Worm (Caenorhabditis elegans) whole organism, L4 larva: ENCODE measurements around the gene nhx-9.

ENCODE experiments used
- F26F4.8 ChIP-seq: fragments of 200-800 bp; sonication (Bioruptor generic); conservative IDR thresholded peaks from 2 replicates; pipeline ENCODE4 v1.3.6; 2022; ENCODE audit warnings: missing genetic modification characterization, missing compliant biosample characterization
- F37D6.2 ChIP-seq: sonication (generic microtip); optimal IDR thresholded peaks from 2 replicates; lab custom pipeline; 2016; ENCODE audit warnings: mild to moderate bottlenecking, missing genetic modification characterization, missing compliant biosample characterization
- T20F7.1 ChIP-seq: fragments of 200-800 bp; sonication (Bioruptor generic); optimal IDR thresholded peaks from 2 replicates; lab custom pipeline; 2018; ENCODE audit warnings: mild to moderate bottlenecking, missing genetic modification characterization, missing compliant biosample characterization
- T26A8.4 ChIP-seq: fragments of 200-800 bp; sonication (Bioruptor generic); IDR thresholded peaks from 2 replicates; pipeline ENCODE4 v1.3.6; 2022; ENCODE audit warnings: missing genetic modification characterization, missing compliant biosample characterization
- Y105C5A.15 ChIP-seq: fragments of 200-800 bp; sonication (Bioruptor generic); IDR thresholded peaks from 2 replicates; pipeline ENCODE4 v1.3.6; 2022; ENCODE audit warnings: missing genetic modification characterization, missing compliant biosample characterization
- Y5F2A.4 ChIP-seq: fragments of 200-800 bp; sonication (Bioruptor generic); optimal IDR thresholded peaks from 2 replicates; lab custom pipeline; 2018; ENCODE audit warnings: mild to moderate bottlenecking, missing genetic modification characterization, missing compliant biosample characterization
- aha-1 ChIP-seq: fragments of 150-350 bp; peaks from one replicate; lab custom pipeline; 2014; ENCODE audit warnings: missing biosample characterization, missing genetic modification characterization
- ceh-32 ChIP-seq: sonication (generic microtip); optimal IDR thresholded peaks from 2 replicates; lab custom pipeline; 2016; ENCODE audit warnings: mild to moderate bottlenecking, missing genetic modification characterization, missing compliant biosample characterization; ENCODE audit not compliant: poor library complexity
- ceh-44 ChIP-seq: fragments of 200-800 bp; sonication (Bioruptor generic); IDR thresholded peaks from 2 replicates; pipeline ENCODE4 v1.3.6; 2022; ENCODE audit warnings: missing genetic modification reagents, missing genetic modification characterization, missing compliant biosample characterization
- ceh-82 ChIP-seq: sonication (generic microtip); optimal IDR thresholded peaks from 2 replicates; lab custom pipeline; 2017; ENCODE audit warnings: missing biosample characterization, missing genetic modification characterization
- cey-2 ChIP-seq: sonication (generic microtip); optimal IDR thresholded peaks from 3 replicates; lab custom pipeline; 2017; ENCODE audit warnings: missing genetic modification characterization, mild to moderate bottlenecking, missing compliant biosample characterization, antibody characterized with exemption, borderline replicate concordance; ENCODE audit not compliant: insufficient read depth
- ctbp-1 ChIP-seq: fragments of 200-800 bp; sonication (Bioruptor generic); IDR thresholded peaks from 2 replicates; pipeline ENCODE4 v1.3.6; 2022; ENCODE audit warnings: missing genetic modification reagents, missing genetic modification characterization, missing compliant biosample characterization
- daf-16 ChIP-seq, 3 experiments: sonication (generic microtip); optimal IDR thresholded peaks; 2 replicates each; lab custom pipeline; 2016 to 2017; ENCODE audit warnings: missing genetic modification characterization in 3 of 3, missing genetic modification reagents in 3 of 3, mild to moderate bottlenecking in 2 of 3, missing compliant biosample characterization in 2 of 3, missing biosample characterization in 1 of 3, moderate library complexity in 1 of 3
- dmd-6 ChIP-seq: fragments of 200-800 bp; sonication (Bioruptor generic); IDR thresholded peaks from 2 replicates; pipeline ENCODE4 v1.3.6; 2022; ENCODE audit warnings: missing genetic modification reagents, missing genetic modification characterization, missing compliant biosample characterization
- dmd-9 ChIP-seq: fragments of 200-800 bp; sonication (Bioruptor generic); IDR thresholded peaks from 2 replicates; pipeline ENCODE4 v1.3.6; 2022; ENCODE audit warnings: missing genetic modification reagents, missing genetic modification characterization, missing compliant biosample characterization
- dpl-1 ChIP-seq: fragments of 150-350 bp; optimal IDR thresholded peaks from 2 replicates; lab custom pipeline; 2014; ENCODE audit warnings: missing biosample characterization, missing genetic modification reagents, missing genetic modification characterization
- dve-1 ChIP-seq: sonication (generic microtip); optimal IDR thresholded peaks from 2 replicates; lab custom pipeline; 2017; ENCODE audit warnings: antibody characterized with exemption, mild to moderate bottlenecking, missing genetic modification characterization, missing compliant biosample characterization; ENCODE audit not compliant: insufficient read depth
- fkh-10 ChIP-seq: fragments of 150-350 bp; optimal IDR thresholded peaks from 2 replicates; lab custom pipeline; 2014; ENCODE audit warnings: missing biosample characterization, missing genetic modification reagents, missing genetic modification characterization
- gei-8 ChIP-seq: fragments of 200-800 bp; sonication (Bioruptor generic); optimal IDR thresholded peaks from 2 replicates; lab custom pipeline; 2018; ENCODE audit warnings: mild to moderate bottlenecking, missing genetic modification characterization, missing compliant biosample characterization
- hlh-30 ChIP-seq: sonication (generic microtip); optimal IDR thresholded peaks from 2 replicates; lab custom pipeline; 2017; ENCODE audit warnings: antibody characterized with exemption, mild to moderate bottlenecking, missing genetic modification characterization, missing compliant biosample characterization; ENCODE audit not compliant: insufficient read depth
- jun-1 ChIP-seq: fragments of 150-350 bp; optimal IDR thresholded peaks from 2 replicates; lab custom pipeline; 2014; ENCODE audit warnings: missing biosample characterization, missing genetic modification reagents, missing genetic modification characterization
- lim-7 ChIP-seq: fragments of 200-800 bp; sonication (Bioruptor generic); IDR thresholded peaks from 2 replicates; pipeline ENCODE4 v1.3.6; 2022; ENCODE audit warnings: missing genetic modification characterization, missing compliant biosample characterization
- lin-15B ChIP-seq: fragments of 150-350 bp; sonication (generic microtip); optimal IDR thresholded peaks from 3 replicates; lab custom pipeline; 2014; ENCODE audit warnings: missing biosample characterization, missing genetic modification characterization
- lin-29 ChIP-seq: fragments of 200-800 bp; sonication (Bioruptor generic); IDR thresholded peaks from 2 replicates; pipeline ENCODE4 v1.3.6; 2022; ENCODE audit warnings: missing genetic modification reagents, missing genetic modification characterization, missing compliant biosample characterization
- lin-39 ChIP-seq: fragments of 150-350 bp; optimal IDR thresholded peaks from 2 replicates; lab custom pipeline; 2014; ENCODE audit warnings: missing biosample characterization, missing genetic modification reagents, missing genetic modification characterization
- lsy-2 ChIP-seq, 2 experiments: fragments of 150-350 bp in 1 of 2; sonication (generic microtip) in 1 of 2; optimal IDR thresholded peaks; 2 replicates each; lab custom pipeline; 2014 to 2017; ENCODE audit warnings: missing biosample characterization in 2 of 2, missing genetic modification characterization in 2 of 2
- mdl-1 ChIP-seq, 2 experiments: fragments of 150-350 bp in 1 of 2; sonication (generic microtip) in 1 of 2; optimal IDR thresholded peaks; 2 replicates each; lab custom pipeline; 2014 to 2017; ENCODE audit warnings: missing biosample characterization in 2 of 2, missing genetic modification characterization in 2 of 2
- mep-1 ChIP-seq: fragments of 150-350 bp; sonication (generic microtip); optimal IDR thresholded peaks from 3 replicates; lab custom pipeline; 2014; ENCODE audit warnings: missing biosample characterization, missing genetic modification characterization
- mxl-3 ChIP-seq: fragments of 200-800 bp; sonication (Bioruptor generic); optimal IDR thresholded peaks from 2 replicates; lab custom pipeline; 2018; ENCODE audit warnings: mild to moderate bottlenecking, missing genetic modification characterization, missing compliant biosample characterization
- nhr-102 ChIP-seq: sonication (generic microtip); optimal IDR thresholded peaks from 2 replicates; lab custom pipeline; 2016; ENCODE audit warnings: mild to moderate bottlenecking, missing genetic modification characterization, moderate library complexity, missing compliant biosample characterization
- nhr-11 ChIP-seq: fragments of 150-350 bp; optimal IDR thresholded peaks from 2 replicates; lab custom pipeline; 2014; ENCODE audit warnings: missing biosample characterization, missing genetic modification characterization
- nhr-28 ChIP-seq: fragments of 150-350 bp; optimal IDR thresholded peaks from 2 replicates; lab custom pipeline; 2014; ENCODE audit warnings: missing biosample characterization, missing genetic modification characterization
- nhr-48 ChIP-seq: sonication (generic microtip); optimal IDR thresholded peaks from 2 replicates; lab custom pipeline; 2016; ENCODE audit warnings: mild to moderate bottlenecking, missing genetic modification characterization, missing compliant biosample characterization
- nhr-6 ChIP-seq: fragments of 150-350 bp; optimal IDR thresholded peaks from 2 replicates; lab custom pipeline; 2014; ENCODE audit warnings: missing biosample characterization, missing genetic modification characterization
- nhr-77 ChIP-seq: fragments of 150-350 bp; optimal IDR thresholded peaks from 2 replicates; lab custom pipeline; 2014; ENCODE audit warnings: missing biosample characterization, missing genetic modification characterization
- pha-4 ChIP-seq, 2 experiments: fragments of 150-350 bp in 1 of 2; fragments of 200-800 bp in 1 of 2; sonication (Bioruptor generic) in 1 of 2; IDR thresholded peaks in 1 of 2; optimal IDR thresholded peaks in 1 of 2; 2 replicates each; pipeline versions ENCODE4 v1.3.6 to Lab custom; 2014 to 2022; ENCODE audit warnings: missing genetic modification characterization in 2 of 2, missing genetic modification reagents in 2 of 2, missing biosample characterization in 1 of 2, missing compliant biosample characterization in 1 of 2
- rbr-2 ChIP-seq: sonication (generic microtip); optimal IDR thresholded peaks from 2 replicates; lab custom pipeline; 2016; ENCODE audit warnings: missing genotype, missing genetic modification characterization, missing compliant biosample characterization
- saeg-2 ChIP-seq: fragments of 200-800 bp; sonication (Bioruptor generic); IDR thresholded peaks from 2 replicates; pipeline ENCODE4 v1.3.6; 2022; ENCODE audit warnings: missing genetic modification reagents, missing genetic modification characterization, missing compliant biosample characterization
- sdz-12 ChIP-seq: fragments of 200-800 bp; sonication (Bioruptor generic); optimal IDR thresholded peaks from 2 replicates; lab custom pipeline; 2018; ENCODE audit warnings: mild to moderate bottlenecking, missing genetic modification characterization, missing compliant biosample characterization
- skn-1 ChIP-seq: fragments of 150-350 bp; optimal IDR thresholded peaks from 2 replicates; lab custom pipeline; 2014; ENCODE audit warnings: missing biosample characterization, missing genetic modification characterization
- spr-1 ChIP-seq: sonication (generic microtip); optimal IDR thresholded peaks from 2 replicates; lab custom pipeline; 2016; ENCODE audit warnings: mild to moderate bottlenecking, missing genetic modification characterization, missing compliant biosample characterization
- tag-97 ChIP-seq: fragments of 200-800 bp; sonication (Bioruptor generic); IDR thresholded peaks from 2 replicates; pipeline ENCODE4 v1.3.6; 2022; ENCODE audit warnings: missing genetic modification characterization, missing compliant biosample characterization
- unc-130 ChIP-seq: sonication (generic microtip); optimal IDR thresholded peaks from 2 replicates; lab custom pipeline; 2016; ENCODE audit warnings: missing genetic modification reagents, missing genetic modification characterization, missing compliant biosample characterization
- unc-62 ChIP-seq, 3 experiments: fragments of 150-350 bp in 1 of 3; sonication (generic microtip); optimal IDR thresholded peaks in 2 of 3; peaks in 1 of 3; 1 replicate in 1 of 3; 2 replicates in 2 of 3; lab custom pipeline; 2014 to 2017; ENCODE audit warnings: missing biosample characterization in 3 of 3, missing genetic modification characterization in 3 of 3, missing genetic modification reagents in 3 of 3, missing genotype in 1 of 3
- zfp-3 ChIP-seq: fragments of 200-800 bp; sonication (Bioruptor generic); conservative IDR thresholded peaks from 2 replicates; pipeline ENCODE4 v1.3.6; 2022; ENCODE audit warnings: missing genetic modification reagents, missing genetic modification characterization, missing compliant biosample characterization
- zip-2 ChIP-seq: fragments of 150-350 bp; optimal IDR thresholded peaks from 2 replicates; lab custom pipeline; 2014; ENCODE audit warnings: missing biosample characterization, missing genetic modification characterization

Gene nhx-9

DNA sequence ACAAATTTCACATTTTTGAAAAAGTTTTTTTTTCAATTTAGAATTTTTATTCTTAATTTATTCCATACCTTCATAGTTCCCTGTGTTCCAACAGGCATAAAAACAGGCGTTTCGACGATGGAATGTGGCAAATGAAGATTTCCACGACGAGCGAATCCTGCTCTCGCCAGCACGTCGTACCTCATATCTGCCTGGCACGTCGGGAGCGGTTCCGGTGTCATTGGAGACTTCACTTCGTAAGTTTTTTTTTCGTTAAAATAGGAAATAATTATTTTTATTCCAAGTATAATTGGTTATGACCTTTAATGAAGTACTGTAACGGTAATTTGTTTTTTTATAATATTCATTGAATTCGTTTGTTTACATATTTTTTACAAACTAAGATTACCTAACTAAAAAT is 28.9 kb downstream of the nhx-9 start, which contains the start of gene tgt-1 (continued):
- TF ChIP-seq sdz-12 (GFP tag; lab: Kevin White, UChicago), result no peak

DNA sequence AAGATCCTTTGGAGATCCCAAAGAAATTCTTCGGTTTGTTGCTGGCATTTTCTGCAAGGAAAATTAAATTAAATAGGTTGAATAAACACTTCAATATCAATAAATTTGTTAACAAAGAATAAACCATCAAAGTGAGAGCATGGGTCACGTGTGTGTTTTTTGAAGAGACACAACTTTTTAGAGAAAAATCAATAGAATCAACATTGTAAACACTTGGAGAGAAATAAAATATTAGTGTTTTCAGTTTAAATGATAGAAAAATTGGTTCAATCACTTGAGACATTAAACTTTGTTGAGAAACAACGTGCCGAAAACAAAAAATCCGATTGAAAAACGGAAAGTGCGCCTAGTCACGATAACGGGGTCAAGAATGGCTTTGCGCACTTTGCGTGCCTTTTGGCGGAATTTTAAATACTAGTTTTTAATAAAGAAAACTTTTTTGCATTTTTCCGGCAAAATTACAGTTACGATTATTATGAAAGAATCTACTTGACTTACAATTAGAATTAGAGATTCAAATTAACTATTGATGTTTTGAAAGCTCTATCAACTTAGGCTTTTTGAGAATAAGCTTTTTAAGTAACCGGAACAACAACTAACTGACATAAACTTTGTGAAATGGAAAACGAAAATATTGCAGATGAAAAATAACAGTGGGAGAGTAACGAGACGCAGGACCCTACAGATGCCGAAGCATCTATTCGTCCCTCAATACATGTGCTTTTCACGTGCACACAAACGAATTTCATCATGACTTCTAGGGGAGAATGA is 31.0 kb downstream of the nhx-9 start, which contains the start of gene ZK829.7:
Gene ZK829.7, minus strand, starts transcription at position 51 of the 771 bp plus-strand sequence.
- no peak for TF ChIP-seq cey-2 (tag; lab: Kevin White, UChicago)
- no peak for TF ChIP-seq lin-39 (tag; lab: Kevin White, UChicago)
- no peak for TF ChIP-seq ceh-82 (tag; lab: Kevin White, UChicago)
- TF ChIP-seq pha-4 (GFP tag; IDR thresholded peaks at IDR 0.05; lab: Robert Waterston, UW), result peak; percentile 25; the same call in 1 of the 2 replicates
- TF ChIP-seq pha-4 (tag; optimal IDR thresholded peaks at IDR 0.05; lab: Kevin White, UChicago), result peak; percentile 66
- TF ChIP-seq T20F7.1 (GFP tag; lab: Kevin White, UChicago), result peak; percentile 55
- no peak for TF ChIP-seq lim-7
- no peak for TF ChIP-seq dmd-9 (GFP tag; lab: Robert Waterston, UW)
- peak; percentile 95 for TF ChIP-seq dpl-1
- peak in 1 of 2 experiments; percentile 86 for TF ChIP-seq lsy-2 (tag; optimal IDR thresholded peaks at IDR 0.05; lab: Kevin White, UChicago)
- peak in 1 of 2 experiments; percentile 62 for TF ChIP-seq daf-16 (GFP tag; optimal IDR thresholded peaks at IDR 0.05; lab: Kevin White, UChicago)
- TF ChIP-seq daf-16 (tag; optimal IDR thresholded peaks at IDR 0.05; lab: Kevin White, UChicago), result no peak
- TF ChIP-seq lin-15B (tag; lab: Kevin White, UChicago), result no peak
- TF ChIP-seq mep-1 (tag; lab: Kevin White, UChicago), result no peak
- TF ChIP-seq saeg-2, result no peak
- TF ChIP-seq spr-1 (tag; lab: Kevin White, UChicago), result peak; percentile 7
- TF ChIP-seq nhr-11, result no peak
- peak; percentile 43 for TF ChIP-seq F37D6.2 (tag; lab: Kevin White, UChicago)
- TF ChIP-seq nhr-28 (tag; lab: Kevin White, UChicago), result peak; percentile 57
- peak; percentile 13 for TF ChIP-seq nhr-77 (tag; lab: Kevin White, UChicago)
- peak; percentile 42 for TF ChIP-seq aha-1
- TF ChIP-seq T26A8.4 (GFP tag; lab: Robert Waterston, UW), result peak; percentile 52; the same call in 1 of the 2 replicates
- no peak for TF ChIP-seq ctbp-1 (GFP tag; lab: Robert Waterston, UW)
- no peak for TF ChIP-seq mxl-3
- TF ChIP-seq ceh-44 (GFP tag; lab: Robert Waterston, UW), result no peak
- no peak for TF ChIP-seq zip-2
- TF ChIP-seq lin-29 (GFP tag; lab: Robert Waterston, UW), result no peak
- peak; percentile 49 for TF ChIP-seq dve-1 (tag; lab: Kevin White, UChicago)
- TF ChIP-seq Y5F2A.4 (GFP tag; lab: Kevin White, UChicago), result no peak
- TF ChIP-seq jun-1 (tag; lab: Kevin White, UChicago), result peak; percentile 44
- no peak for TF ChIP-seq gei-8
- TF ChIP-seq fkh-10, result peak; percentile 41
- no peak for TF ChIP-seq tag-97 (GFP tag; lab: Robert Waterston, UW)
- peak; percentile 11 for TF ChIP-seq ceh-32
- TF ChIP-seq mdl-1 (tag; optimal IDR thresholded peaks at IDR 0.05; lab: Kevin White, UChicago), result peak in 1 of 2 experiments; percentile 10
- no peak for TF ChIP-seq Y105C5A.15 (GFP tag; lab: Robert Waterston, UW)
- TF ChIP-seq nhr-48 (tag; lab: Kevin White, UChicago), result peak; percentile 53
- TF ChIP-seq zfp-3 (GFP tag; lab: Robert Waterston, UW), result no peak
- TF ChIP-seq nhr-6 (tag; lab: Kevin White, UChicago), result peak; percentile 4
- peak; percentile 33 for TF ChIP-seq dmd-6 (GFP tag; lab: Robert Waterston, UW)
- peak; percentile 55 for TF ChIP-seq hlh-30 (tag; lab: Kevin White, UChicago)
- peak; percentile 53 for TF ChIP-seq nhr-102 (tag; lab: Kevin White, UChicago)
- peak in 1 of 2 experiments; percentile 96 for TF ChIP-seq unc-62 (GFP tag; optimal IDR thresholded peaks at IDR 0.05 in 1 of 2; lab: Kevin White, UChicago)
- TF ChIP-seq unc-62 (tag; optimal IDR thresholded peaks at IDR 0.05; lab: Kevin White, UChicago), result no peak
- no peak for TF ChIP-seq F26F4.8
- no peak for TF ChIP-seq skn-1
- TF ChIP-seq rbr-2, result peak; percentile 71
- TF ChIP-seq unc-130 (GFP tag; lab: Kevin White, UChicago), result no peak
